Worm (Caenorhabditis elegans) whole organism, L1 larva: ENCODE measurements around the gene ant-1.4.

ENCODE experiments used
- C04F5.9 ChIP-seq: sonication (generic microtip); optimal IDR thresholded peaks from 2 replicates; lab custom pipeline; 2016; ENCODE audit warnings: missing genetic modification characterization, missing compliant biosample characterization
- C34B4.2 ChIP-seq: sonication (generic microtip); optimal IDR thresholded peaks from 2 replicates; lab custom pipeline; 2017; ENCODE audit warnings: mild to moderate bottlenecking, missing genetic modification characterization, missing compliant biosample characterization
- F16B12.6 ChIP-seq: fragments of 150-350 bp; optimal IDR thresholded peaks from 2 replicates; lab custom pipeline; 2014; ENCODE audit warnings: missing biosample characterization, missing genetic modification characterization
- alr-1 ChIP-seq: fragments of 200-800 bp; sonication (Bioruptor generic); optimal IDR thresholded peaks from 2 replicates; lab custom pipeline; 2018; ENCODE audit warnings: borderline replicate concordance, mild to moderate bottlenecking, missing genetic modification characterization, missing compliant biosample characterization
- ama-1 ChIP-seq: fragments of 150-350 bp; optimal IDR thresholded peaks from 2 replicates; lab custom pipeline; 2014
- ceh-8 ChIP-seq: fragments of 200-800 bp; sonication (Bioruptor generic); optimal IDR thresholded peaks from 2 replicates; lab custom pipeline; 2018; ENCODE audit warnings: mild to moderate bottlenecking, missing genetic modification characterization, moderate library complexity, missing compliant biosample characterization
- ceh-82 ChIP-seq, 3 experiments: fragments of 150-350 bp in 1 of 3; sonication (generic microtip) in 2 of 3; optimal IDR thresholded peaks; 2 replicates each; lab custom pipeline; 2014 to 2017; ENCODE audit warnings: missing biosample characterization in 3 of 3, missing genetic modification characterization in 3 of 3
- ces-1 ChIP-seq: fragments of 150-350 bp; optimal IDR thresholded peaks from 2 replicates; lab custom pipeline; 2014; ENCODE audit warnings: missing biosample characterization, missing genetic modification reagents, missing genetic modification characterization
- dsc-1 ChIP-seq: sonication (generic microtip); optimal IDR thresholded peaks from 2 replicates; lab custom pipeline; 2016; ENCODE audit warnings: mild to moderate bottlenecking, missing genetic modification characterization, missing compliant biosample characterization
- efl-3 ChIP-seq: fragments of 200-800 bp; sonication (Bioruptor generic); optimal IDR thresholded peaks from 2 replicates; lab custom pipeline; 2018; ENCODE audit warnings: mild to moderate bottlenecking, missing genetic modification characterization, missing compliant biosample characterization
- egl-13 ChIP-seq: sonication (generic microtip); optimal IDR thresholded peaks from 2 replicates; lab custom pipeline; 2016; ENCODE audit warnings: missing genotype, missing genetic modification reagents, missing genetic modification characterization, missing compliant biosample characterization
- elt-2 ChIP-seq: sonication (generic microtip); optimal IDR thresholded peaks from 2 replicates; lab custom pipeline; 2016; ENCODE audit warnings: missing genetic modification characterization, mild to moderate bottlenecking, inconsistent platforms, missing compliant biosample characterization, missing genetic modification reagents
- grh-1 ChIP-seq: fragments of 200-800 bp; sonication (Bioruptor generic); IDR thresholded peaks from 2 replicates; pipeline ENCODE4 v1.3.6; 2022; ENCODE audit warnings: missing genetic modification reagents, missing genetic modification characterization, missing compliant biosample characterization
- hlh-4 ChIP-seq: sonication (generic microtip); optimal IDR thresholded peaks from 2 replicates; lab custom pipeline; 2016; ENCODE audit warnings: mild to moderate bottlenecking, missing genetic modification characterization, missing compliant biosample characterization
- hpl-2 ChIP-seq: fragments of 150-350 bp; optimal IDR thresholded peaks from 2 replicates; lab custom pipeline; 2014; ENCODE audit warnings: missing biosample characterization, missing genetic modification reagents, missing genetic modification characterization
- lin-13 ChIP-seq: fragments of 150-350 bp; optimal IDR thresholded peaks from 2 replicates; lab custom pipeline; 2014; ENCODE audit warnings: missing biosample characterization, missing genetic modification reagents, missing genetic modification characterization
- lsy-2 ChIP-seq, 2 experiments: fragments of 150-350 bp; optimal IDR thresholded peaks; 2 replicates each; lab custom pipeline; 2014; ENCODE audit warnings: missing biosample characterization in 2 of 2, missing genetic modification characterization in 2 of 2
- nhr-11 ChIP-seq: fragments of 150-350 bp; optimal IDR thresholded peaks from 2 replicates; lab custom pipeline; 2014; ENCODE audit warnings: missing biosample characterization, missing genetic modification characterization
- nhr-20 ChIP-seq: sonication (generic microtip); optimal IDR thresholded peaks from 2 replicates; lab custom pipeline; 2016; ENCODE audit warnings: mild to moderate bottlenecking, missing genetic modification characterization, missing compliant biosample characterization
- nhr-28 ChIP-seq: fragments of 150-350 bp; optimal IDR thresholded peaks from 2 replicates; lab custom pipeline; 2014; ENCODE audit warnings: missing biosample characterization, missing genetic modification characterization
- nhr-71 ChIP-seq: sonication (generic microtip); optimal IDR thresholded peaks from 2 replicates; lab custom pipeline; 2016; ENCODE audit warnings: mild to moderate bottlenecking, missing genetic modification characterization, moderate library complexity, missing compliant biosample characterization
- nhr-77 ChIP-seq: fragments of 150-350 bp; optimal IDR thresholded peaks from 2 replicates; lab custom pipeline; 2014; ENCODE audit warnings: missing biosample characterization, missing genetic modification characterization
- nhr-90 ChIP-seq: sonication (generic microtip); optimal IDR thresholded peaks from 2 replicates; lab custom pipeline; 2016; ENCODE audit warnings: mild to moderate bottlenecking, missing genetic modification characterization, missing compliant biosample characterization; ENCODE audit not compliant: poor library complexity
- pag-3 ChIP-seq: sonication (generic microtip); optimal IDR thresholded peaks from 2 replicates; lab custom pipeline; 2017; ENCODE audit warnings: missing genetic modification characterization, mild to moderate bottlenecking, missing compliant biosample characterization, antibody characterized with exemption, borderline replicate concordance; ENCODE audit not compliant: insufficient read depth
- pax-3 ChIP-seq: fragments of 200-800 bp; sonication (Bioruptor generic); optimal IDR thresholded peaks from 2 replicates; lab custom pipeline; 2018; ENCODE audit warnings: mild to moderate bottlenecking, missing genetic modification characterization, moderate library complexity, missing compliant biosample characterization
- skn-1 ChIP-seq: fragments of 150-350 bp; optimal IDR thresholded peaks from 2 replicates; lab custom pipeline; 2014; ENCODE audit warnings: missing biosample characterization, missing genetic modification characterization
- snu-23 ChIP-seq: sonication (generic microtip); optimal IDR thresholded peaks from 2 replicates; lab custom pipeline; 2016; ENCODE audit warnings: missing genetic modification characterization, missing compliant biosample characterization
- sup-37 ChIP-seq: fragments of 200-800 bp; sonication (Bioruptor generic); optimal IDR thresholded peaks from 2 replicates; lab custom pipeline; 2018; ENCODE audit warnings: mild to moderate bottlenecking, missing genetic modification characterization, missing compliant biosample characterization
- swsn-7 ChIP-seq: sonication (generic microtip); optimal IDR thresholded peaks from 2 replicates; lab custom pipeline; 2016; ENCODE audit warnings: missing genetic modification characterization, missing compliant biosample characterization
- tlp-1 ChIP-seq: fragments of 150-350 bp; optimal IDR thresholded peaks from 2 replicates; lab custom pipeline; 2014; ENCODE audit warnings: missing biosample characterization, missing genetic modification characterization
- unc-30 ChIP-seq: sonication (generic microtip); optimal IDR thresholded peaks from 2 replicates; lab custom pipeline; 2017; ENCODE audit warnings: missing biosample characterization, missing genetic modification characterization
- unc-62 ChIP-seq: fragments of 150-350 bp; optimal IDR thresholded peaks from 2 replicates; lab custom pipeline; 2014; ENCODE audit warnings: missing biosample characterization, missing genetic modification reagents, missing genetic modification characterization
- vab-15 ChIP-seq: sonication (generic microtip); optimal IDR thresholded peaks from 2 replicates; lab custom pipeline; 2017; ENCODE audit warnings: missing genotype, mild to moderate bottlenecking, missing genetic modification characterization, missing compliant biosample characterization
- xbp-1 ChIP-seq: sonication (generic microtip); optimal IDR thresholded peaks from 2 replicates; lab custom pipeline; 2016; ENCODE audit warnings: missing genetic modification characterization, missing compliant biosample characterization
- zag-1 ChIP-seq: fragments of 150-350 bp; optimal IDR thresholded peaks from 2 replicates; lab custom pipeline; 2014; ENCODE audit warnings: missing biosample characterization, missing genetic modification characterization
- zip-4 ChIP-seq: fragments of 200-800 bp; sonication (Bioruptor generic); optimal IDR thresholded peaks from 2 replicates; lab custom pipeline; 2018; ENCODE audit warnings: mild to moderate bottlenecking, missing genetic modification characterization, moderate library complexity, missing compliant biosample characterization
- ztf-11 ChIP-seq, 2 experiments: sonication (generic microtip); optimal IDR thresholded peaks; 2 replicates each; lab custom pipeline; 2016 to 2017; ENCODE audit warnings: missing genetic modification characterization in 2 of 2, missing biosample characterization in 1 of 2, missing compliant biosample characterization in 1 of 2
- ztf-4 ChIP-seq: fragments of 150-350 bp; optimal IDR thresholded peaks from 2 replicates; lab custom pipeline; 2014; ENCODE audit warnings: missing biosample characterization, missing genetic modification characterization

ant-1.4 gene

DNA sequence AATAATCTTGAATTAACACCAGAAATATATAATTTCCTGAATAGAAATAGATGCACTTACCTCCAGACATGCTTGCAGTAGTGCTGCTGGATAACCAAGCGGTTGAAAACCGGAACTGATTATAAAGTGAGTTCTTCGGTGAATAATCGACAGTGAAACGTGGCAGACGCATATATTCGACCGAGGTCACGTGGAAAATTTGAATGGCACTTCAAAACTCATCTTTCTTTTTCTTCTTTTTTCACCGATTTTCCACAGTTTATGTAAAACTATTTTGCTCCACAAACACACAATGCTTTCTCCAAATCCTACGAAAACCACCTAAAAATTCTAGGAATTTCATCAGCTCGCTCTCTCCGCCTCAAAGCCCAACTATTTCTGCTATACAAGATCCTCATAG is at the start of gene ant-1.4:
Gene ant-1.4, minus strand, starts transcription at position 101 of the 400 bp plus-strand sequence.
- TF ChIP-seq F16B12.6 (tag; lab: Kevin White, UChicago) (no peak), snu-23 (GFP tag; lab: Kevin White, UChicago) (no peak), unc-30 (no peak), nhr-90 (tag; lab: Kevin White, UChicago) (no peak), skn-1 (no peak)

DNA sequence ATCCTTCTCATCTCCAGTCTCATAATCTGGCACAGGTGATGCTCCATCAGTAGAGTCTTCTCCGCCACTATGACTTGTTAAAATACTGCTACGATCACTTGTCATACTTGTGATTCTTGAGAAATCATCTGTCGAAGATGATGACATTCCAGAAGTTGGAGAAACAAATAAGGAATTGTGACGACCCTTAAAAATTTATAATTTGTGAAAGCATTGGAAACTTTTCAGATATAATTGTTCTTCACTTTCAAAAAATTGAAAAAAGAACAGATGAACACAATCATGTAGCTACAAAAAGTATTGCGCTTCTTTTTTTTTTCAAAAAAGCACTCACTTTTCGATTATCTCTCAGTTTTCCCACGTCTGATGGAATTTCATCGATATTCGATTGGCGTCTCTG is 45.9 kb upstream of the ant-1.4 start:
- no peak for TF ChIP-seq nhr-20 (tag; lab: Kevin White, UChicago)
- TF ChIP-seq lin-13 = no peak
- no peak for TF ChIP-seq sup-37 (GFP tag; lab: Kevin White, UChicago)
- TF ChIP-seq egl-13 = no peak
- no peak for TF ChIP-seq ztf-4 (tag; lab: Kevin White, UChicago)
- no peak for TF ChIP-seq zag-1
- TF ChIP-seq pax-3 (tag; lab: Kevin White, UChicago) = no peak
- TF ChIP-seq swsn-7 (tag; lab: Kevin White, UChicago) = no peak
- no peak for TF ChIP-seq nhr-11 (tag; lab: Kevin White, UChicago)
- TF ChIP-seq hpl-2 (GFP tag; lab: Kevin White, UChicago) = no peak
- no peak for TF ChIP-seq xbp-1 (tag; lab: Kevin White, UChicago)
- no peak for TF ChIP-seq efl-3 (GFP tag; lab: Kevin White, UChicago)
- no peak for TF ChIP-seq elt-2 (tag; lab: Kevin White, UChicago)
- no peak for TF ChIP-seq C34B4.2 (tag; lab: Kevin White, UChicago)
- no peak for TF ChIP-seq lsy-2 (tag; optimal IDR thresholded peaks at IDR 0.05; lab: Kevin White, UChicago)
- TF ChIP-seq alr-1 (tag; lab: Kevin White, UChicago) = no peak
- TF ChIP-seq ztf-11 (tag; optimal IDR thresholded peaks at IDR 0.05; lab: Kevin White, UChicago) = no peak

DNA sequence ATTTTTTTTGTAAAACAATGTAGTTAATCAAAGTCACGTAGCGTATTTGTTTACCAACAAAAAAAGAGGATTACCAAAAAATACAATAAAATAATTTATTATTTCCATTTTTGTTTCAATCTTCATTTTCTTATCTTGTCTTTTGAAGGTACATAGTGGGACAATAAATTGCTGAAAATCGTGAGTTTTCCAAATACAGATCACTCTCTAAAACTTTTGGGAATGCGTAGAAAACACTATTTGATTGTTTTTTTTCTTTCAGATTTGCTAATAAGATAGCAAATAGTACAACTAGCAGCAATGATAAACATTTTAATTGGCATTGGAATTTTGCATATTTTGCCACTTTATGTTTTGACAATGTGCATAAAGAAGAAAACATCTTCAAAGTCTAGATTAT is 41.3 kb upstream of the ant-1.4 start, which contains the start of gene C28C12.1:
Gene C28C12.1, plus strand, starts transcription at position 301 of the 400 bp plus-strand sequence.
- TF ChIP-seq grh-1 (GFP tag; lab: Robert Waterston, UW) (no peak), nhr-71 (tag; lab: Kevin White, UChicago) (no peak), nhr-20 (tag; lab: Kevin White, UChicago) (no peak), dsc-1 (tag; lab: Kevin White, UChicago) (no peak), ceh-82 (tag; optimal IDR thresholded peaks at IDR 0.05; lab: Kevin White, UChicago) (no peak), pag-3 (tag; lab: Kevin White, UChicago) (no peak), ces-1 (GFP tag; lab: Kevin White, UChicago) (no peak), ceh-8 (GFP tag; lab: Kevin White, UChicago) (no peak), pax-3 (tag; lab: Kevin White, UChicago) (no peak), hlh-4 (tag; lab: Kevin White, UChicago) (no peak), nhr-28 (tag; lab: Kevin White, UChicago) (no peak), alr-1 (tag; lab: Kevin White, UChicago) (no peak), zip-4 (GFP tag; lab: Kevin White, UChicago) (no peak), vab-15 (tag; lab: Kevin White, UChicago) (no peak), xbp-1 (tag; lab: Kevin White, UChicago) (no peak), lsy-2 (tag; optimal IDR thresholded peaks at IDR 0.05; lab: Kevin White, UChicago) (no peak), C04F5.9 (tag; lab: Kevin White, UChicago) (no peak)

DNA sequence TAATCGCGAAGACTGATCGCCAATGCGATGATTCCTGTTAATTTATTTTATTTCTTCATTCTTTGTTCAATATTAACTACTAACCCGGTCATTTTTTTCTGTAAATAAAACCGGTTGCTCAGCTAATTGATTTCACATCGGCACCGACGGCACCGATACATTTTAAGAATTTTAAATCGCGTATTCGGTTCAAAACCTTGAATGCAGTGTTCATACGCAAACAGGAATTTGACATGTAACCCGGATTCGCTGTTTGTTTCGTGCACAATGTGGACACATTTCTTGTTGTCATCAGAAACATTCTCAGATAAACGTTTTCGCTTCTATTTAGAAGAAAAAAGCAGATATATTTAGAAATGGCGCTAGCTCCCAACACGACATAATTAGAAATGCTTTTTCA is 39.8 kb upstream of the ant-1.4 start:
- TF ChIP-seq nhr-77 (tag; lab: Kevin White, UChicago) = no peak
- TF ChIP-seq tlp-1 (tag; lab: Kevin White, UChicago) = no peak
- TF ChIP-seq ama-1 (lab: Kevin White, UChicago) = no peak
- TF ChIP-seq unc-62 (GFP tag; lab: Kevin White, UChicago) = no peak
